Fruit fly (Drosophila melanogaster): ENCODE data around the gene CG10694.

Gene CG10694

dm6 chr3R:24141013-24141592 is 33.9 kb downstream of the CG10694 start, which contains the start of gene Kal1 (continued):
- TF ChIP-seq CG8632 (GFP tag; optimal IDR thresholded peaks at IDR 0.05) (peak; percentile 98), net (GFP tag; optimal IDR thresholded peaks at IDR 0.05) (peak; percentile 97), CG9139 (GFP tag; optimal IDR thresholded peaks at IDR 0.05) (peak; percentile 98), CG34406 (GFP tag; optimal IDR thresholded peaks at IDR 0.05) (peak; percentile 99), svp (GFP tag) (peak; percentile 98), CG6808 (GFP tag; optimal IDR thresholded peaks at IDR 0.05) (peak; percentile 98), CG11294 (GFP tag; IDR thresholded peaks at IDR 0.05) (peak; percentile 94), Ets21C (GFP tag; optimal IDR thresholded peaks at IDR 0.05) (peak; percentile 76), CG3032 (tag; optimal IDR thresholded peaks at IDR 0.05) (peak; percentile 98), esn (GFP tag; optimal IDR thresholded peaks at IDR 0.05) (peak; percentile 98), Smox (GFP tag; optimal IDR thresholded peaks at IDR 0.05) (peak; percentile 93), CG6276 (GFP tag; optimal IDR thresholded peaks at IDR 0.05) (peak; percentile 96), dsx (GFP tag; optimal IDR thresholded peaks at IDR 0.05; ENCODE audit: poor library complexity, severe bottlenecking) (peak; percentile 98), dac (GFP tag; optimal IDR thresholded peaks at IDR 0.05) (peak; percentile 92), vri (GFP tag; optimal IDR thresholded peaks at IDR 0.05) (peak; percentile 96), acj6 (GFP tag; optimal IDR thresholded peaks at IDR 0.05) (peak; percentile 98), eg (GFP tag; IDR thresholded peaks at IDR 0.05) (peak; percentile 97), Blimp-1 (GFP tag; optimal IDR thresholded peaks at IDR 0.05) (peak; percentile 94), Met (GFP tag; optimal IDR thresholded peaks at IDR 0.05) (peak; percentile 92), Hr38 (GFP tag; optimal IDR thresholded peaks at IDR 0.05) (no peak), pdm3 (GFP tag; optimal IDR thresholded peaks at IDR 0.05) (peak; percentile 91)

- TF ChIP-seq CG6792 (GFP tag; optimal IDR thresholded peaks at IDR 0.05) (peak; percentile 91), Sox14 (GFP tag; optimal IDR thresholded peaks at IDR 0.05) (peak; percentile 83), Sox15 (GFP tag; optimal IDR thresholded peaks at IDR 0.05) (peak; percentile 76), Lpt (GFP tag; optimal IDR thresholded peaks at IDR 0.05) (peak; percentile 69), eg (GFP tag; IDR thresholded peaks at IDR 0.05) (peak; percentile 86), CG1621 (tag; optimal IDR thresholded peaks at IDR 0.05) (peak; percentile 84), CG8632 (GFP tag; optimal IDR thresholded peaks at IDR 0.05) (peak; percentile 79), Hr39 (GFP tag; optimal IDR thresholded peaks at IDR 0.05) (peak; percentile 83), CG6276 (GFP tag; optimal IDR thresholded peaks at IDR 0.05) (peak; percentile 63), Sox102F (GFP tag; optimal IDR thresholded peaks at IDR 0.05) (peak; percentile 74), CG6808 (GFP tag; optimal IDR thresholded peaks at IDR 0.05) (peak; percentile 89), CG16779 (tag; optimal IDR thresholded peaks at IDR 0.05) (peak; percentile 75), CG6854 (GFP tag; optimal IDR thresholded peaks at IDR 0.05) (peak; percentile 21), fd59A (GFP tag; optimal IDR thresholded peaks at IDR 0.05) (peak; percentile 86), svp (GFP tag) (peak; percentile 91), Met (GFP tag; optimal IDR thresholded peaks at IDR 0.05) (peak; percentile 85), CG9139 (GFP tag; optimal IDR thresholded peaks at IDR 0.05) (peak; percentile 82), Eip93F (GFP tag; optimal IDR thresholded peaks at IDR 0.05) (peak; percentile 47), CG8119 (GFP tag; IDR thresholded peaks at IDR 0.05) (peak; percentile 79), CG11294 (GFP tag; IDR thresholded peaks at IDR 0.05) (peak; percentile 70), esn (GFP tag; optimal IDR thresholded peaks at IDR 0.05) (peak; percentile 87), vri (GFP tag; optimal IDR thresholded peaks at IDR 0.05) (peak; percentile 79), CG8319 (GFP tag; optimal IDR thresholded peaks at IDR 0.05) (peak; percentile 82), CG3919 (GFP tag; optimal IDR thresholded peaks at IDR 0.05) (peak; percentile 91), dac (GFP tag; optimal IDR thresholded peaks at IDR 0.05) (peak; percentile 67), CG7368 (GFP tag; optimal IDR thresholded peaks at IDR 0.05) (peak; percentile 83), CG15336 (GFP tag; IDR thresholded peaks at IDR 0.05) (peak; percentile 77), Smox (GFP tag; optimal IDR thresholded peaks at IDR 0.05) (peak; percentile 73), cyc (GFP tag; optimal IDR thresholded peaks at IDR 0.05) (peak; percentile 83), Gug (GFP tag; IDR thresholded peaks at IDR 0.05) (peak; percentile 61), achi (GFP tag; optimal IDR thresholded peaks at IDR 0.05) (peak; percentile 85), Eip75B (GFP tag; optimal IDR thresholded peaks at IDR 0.05) (peak; percentile 90), Eip78C (GFP tag) (peak; percentile 96), CG32006 (GFP tag; optimal IDR thresholded peaks at IDR 0.05) (peak; percentile 85), Blimp-1 (GFP tag; optimal IDR thresholded peaks at IDR 0.05) (peak; percentile 49), fd85E (GFP tag; optimal IDR thresholded peaks at IDR 0.05) (peak; percentile 62), CG4318 (GFP tag; optimal IDR thresholded peaks at IDR 0.05) (peak; percentile 68), CG10631 (GFP tag; optimal IDR thresholded peaks at IDR 0.05) (peak; percentile 91), pdm3 (GFP tag; optimal IDR thresholded peaks at IDR 0.05) (peak; percentile 85), acj6 (GFP tag; optimal IDR thresholded peaks at IDR 0.05) (peak; percentile 84), Ets21C (GFP tag; optimal IDR thresholded peaks at IDR 0.05) (peak; percentile 66), Ets96B (tag; optimal IDR thresholded peaks at IDR 0.05) (peak; percentile 87)
These were observed 35.8 kb downstream of the CG10694 start for dm6 chr3R:24142971-24143370.
